Worm (Caenorhabditis elegans): ENCODE results near the gene dmsr-15.

- TF ChIP-seq him-1 (tag; optimal IDR thresholded peaks at IDR 0.05): no peak
- TF ChIP-seq W03F9.2 (tag; optimal IDR thresholded peaks at IDR 0.05): no peak
- no peak for TF ChIP-seq dao-5 (tag; optimal IDR thresholded peaks at IDR 0.05)
Observed at ce11 chrV:6806340-6806739, 22.3 kb downstream of the dmsr-15 start, which contains the start of gene dmsr-12.
